Fruit fly (Drosophila melanogaster) whole organism, prepupa: ENCODE measurements around the gene CG14963.

Source experiments
- Blimp-1 ChIP-seq: fragments of 200-800 bp; sonication (Bioruptor generic); optimal IDR thresholded peaks from 3 replicates; lab custom pipeline; 2017; ENCODE audit warnings: missing biosample characterization, missing genetic modification characterization, mild to moderate bottlenecking, moderate library complexity, missing genetic modification reagents
- CG6276 ChIP-seq: fragments of 200-800 bp; sonication (Bioruptor generic); optimal IDR thresholded peaks from 2 replicates; lab custom pipeline; 2017; ENCODE audit warnings: missing biosample characterization, mild to moderate bottlenecking, missing genetic modification characterization
- CG8119 ChIP-seq: fragments of 200-800 bp; sonication (Bioruptor generic); IDR thresholded peaks from 3 replicates; pipeline ENCODE4 v1.3.6; 2022; ENCODE audit warnings: missing biosample characterization, missing genetic modification characterization
- CG8319 ChIP-seq: fragments of 200-800 bp; sonication (Bioruptor generic); optimal IDR thresholded peaks from 3 replicates; lab custom pipeline; 2016; ENCODE audit warnings: missing biosample characterization, missing genetic modification characterization
- CG8632 ChIP-seq: fragments of 200-800 bp; sonication (Bioruptor generic); optimal IDR thresholded peaks from 3 replicates; lab custom pipeline; 2016; ENCODE audit warnings: missing biosample characterization, missing genetic modification characterization
- Ets21C ChIP-seq: fragments of 200-800 bp; sonication (Bioruptor generic); optimal IDR thresholded peaks from 3 replicates; lab custom pipeline; 2016; ENCODE audit warnings: missing biosample characterization, missing genetic modification characterization
- Hr39 ChIP-seq: fragments of 200-800 bp; sonication (Bioruptor generic); optimal IDR thresholded peaks from 2 replicates; lab custom pipeline; 2016; ENCODE audit warnings: missing biosample characterization, missing genetic modification characterization
- Met ChIP-seq: fragments of 200-800 bp; sonication (Bioruptor generic); optimal IDR thresholded peaks from 3 replicates; lab custom pipeline; 2016; ENCODE audit warnings: missing biosample characterization, missing genetic modification characterization
- OdsH ChIP-seq: fragments of 200-800 bp; sonication (Bioruptor generic); optimal IDR thresholded peaks from 3 replicates; lab custom pipeline; 2016; ENCODE audit warnings: missing biosample characterization, missing genetic modification characterization
- Sox15 ChIP-seq: fragments of 200-800 bp; sonication (Bioruptor generic); optimal IDR thresholded peaks from 3 replicates; lab custom pipeline; 2016; ENCODE audit warnings: missing biosample characterization, missing genetic modification characterization
- spab ChIP-seq: fragments of 200-800 bp; sonication (Bioruptor generic); optimal IDR thresholded peaks from 2 replicates; lab custom pipeline; 2017; ENCODE audit warnings: missing biosample characterization, mild to moderate bottlenecking, missing genetic modification characterization, missing genetic modification reagents
- topi ChIP-seq: fragments of 200-800 bp; sonication (Bioruptor generic); optimal IDR thresholded peaks from 3 replicates; lab custom pipeline; 2016; ENCODE audit warnings: missing biosample characterization, missing genetic modification characterization
- vri ChIP-seq: fragments of 200-800 bp; sonication (Bioruptor generic); optimal IDR thresholded peaks from 3 replicates; lab custom pipeline; 2016; ENCODE audit warnings: missing biosample characterization, mild to moderate bottlenecking, missing genetic modification characterization

DNA sequence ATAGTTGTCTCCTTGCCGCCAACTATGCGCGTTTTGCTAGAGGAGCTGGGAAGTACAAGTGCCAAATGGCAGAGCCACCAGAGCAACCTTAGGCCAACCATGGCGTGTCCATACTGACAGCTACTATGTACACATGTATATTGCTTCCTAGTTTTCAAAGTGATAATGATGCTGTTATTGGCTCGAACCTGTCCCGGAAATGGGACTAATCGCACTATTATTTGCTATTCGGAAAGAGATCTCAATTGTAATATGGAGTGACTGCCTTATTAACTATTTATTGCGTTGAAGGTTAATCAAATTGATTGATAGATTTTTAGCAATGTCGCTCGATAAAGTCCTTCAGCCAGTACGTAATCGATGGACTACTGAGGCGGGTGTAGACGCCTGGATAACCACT, 32.0 kb upstream of the CG14963 start, which contains the start of gene CG33159:
- TF ChIP-seq Ets21C (GFP tag; lab: Kevin White, UChicago): no peak
- TF ChIP-seq topi (GFP tag; lab: Kevin White, UChicago): no peak
- TF ChIP-seq Sox15 (GFP tag; lab: Kevin White, UChicago): no peak
- TF ChIP-seq CG8319 (GFP tag; lab: Kevin White, UChicago): no peak
- no peak for TF ChIP-seq CG8119 (GFP tag; lab: Robert Waterston, UW)
- no peak for TF ChIP-seq Hr39
- TF ChIP-seq CG8632 (GFP tag; lab: Kevin White, UChicago): no peak
- TF ChIP-seq vri (GFP tag; lab: Kevin White, UChicago): no peak
- TF ChIP-seq OdsH (GFP tag; lab: Kevin White, UChicago): no peak
- TF ChIP-seq CG6276: no peak
- TF ChIP-seq spab (GFP tag; lab: Kevin White, UChicago): no peak
- TF ChIP-seq Met (GFP tag; lab: Kevin White, UChicago): no peak
- TF ChIP-seq Blimp-1 (GFP tag; lab: Kevin White, UChicago): no peak
